Fruit fly (Drosophila melanogaster) whole organism, embryonic: ENCODE data around the gene CG6693.

ENCODE experiments used
- Ada2b ChIP-seq: fragments of 200-800 bp; sonication (Bioruptor generic); IDR thresholded peaks from 2 replicates; pipeline ENCODE4 v1.3.6; 2022; ENCODE audit warnings: missing biosample characterization, missing genetic modification characterization
- B-H2 ChIP-seq: fragments of 200-800 bp; sonication (Bioruptor generic); optimal IDR thresholded peaks from 2 replicates; lab custom pipeline; 2018; ENCODE audit warnings: missing biosample characterization, mild to moderate bottlenecking, missing genetic modification characterization
- Bteb2 ChIP-seq: fragments of 200-800 bp; sonication (Bioruptor generic); optimal IDR thresholded peaks from 2 replicates; lab custom pipeline; 2016; ENCODE audit warnings: missing biosample characterization, missing genetic modification characterization
- CG1024 ChIP-seq: fragments of 200-800 bp; sonication (Bioruptor generic); IDR thresholded peaks from 2 replicates; pipeline ENCODE4 v1.3.6; 2022; ENCODE audit warnings: missing biosample characterization, missing genetic modification characterization
- CG10959 ChIP-seq: fragments of 200-800 bp; sonication (Bioruptor generic); IDR thresholded peaks from 2 replicates; pipeline ENCODE4 v1.3.6; 2022; ENCODE audit warnings: missing biosample characterization, missing genetic modification characterization
- CG10979 ChIP-seq: fragments of 200-800 bp; sonication (Bioruptor generic); optimal IDR thresholded peaks from 2 replicates; lab custom pipeline; 2018; ENCODE audit warnings: missing biosample characterization, mild to moderate bottlenecking, missing genetic modification characterization, moderate library complexity
- CG12391 ChIP-seq: fragments of 200-800 bp; sonication (Bioruptor generic); optimal IDR thresholded peaks from 3 replicates; lab custom pipeline; 2018; ENCODE audit warnings: missing biosample characterization, mild to moderate bottlenecking, missing genetic modification characterization, moderate library complexity
- CG14050 ChIP-seq: fragments of 200-800 bp; sonication (Bioruptor generic); IDR thresholded peaks from 3 replicates; pipeline ENCODE4 v1.3.6; 2022; ENCODE audit warnings: missing biosample characterization, missing genetic modification characterization
- CG14860 ChIP-seq: fragments of 200-800 bp; sonication (Bioruptor generic); IDR thresholded peaks from 3 replicates; pipeline ENCODE4 v1.3.6; 2022; ENCODE audit warnings: missing biosample characterization, missing genetic modification characterization; ENCODE audit not compliant: partially characterized antibody
- CG17385 ChIP-seq: fragments of 200-800 bp; sonication (Bioruptor generic); optimal IDR thresholded peaks from 3 replicates; lab custom pipeline; 2018; ENCODE audit warnings: missing biosample characterization, mild to moderate bottlenecking, missing genetic modification characterization
- CG17612 ChIP-seq: fragments of 200-800 bp; sonication (Bioruptor generic); IDR thresholded peaks from 2 replicates; pipeline ENCODE4 v1.3.6; 2022; ENCODE audit warnings: missing biosample characterization, missing genetic modification characterization
- CG32532 ChIP-seq: fragments of 200-800 bp; sonication (Bioruptor generic); IDR thresholded peaks from 2 replicates; pipeline ENCODE4 v1.3.6; 2022; ENCODE audit warnings: missing biosample characterization, missing genetic modification characterization
- CG34376 ChIP-seq: fragments of 200-800 bp; sonication (Bioruptor generic); optimal IDR thresholded peaks from 2 replicates; lab custom pipeline; 2018; ENCODE audit warnings: missing biosample characterization, mild to moderate bottlenecking, missing genetic modification characterization
- CG6254 ChIP-seq: fragments of 200-800 bp; sonication (Bioruptor generic); optimal IDR thresholded peaks from 3 replicates; lab custom pipeline; 2017; ENCODE audit warnings: mild to moderate bottlenecking, missing biosample characterization, missing genetic modification reagents, missing genetic modification characterization
- CG6854 ChIP-seq: fragments of 200-800 bp; sonication (Bioruptor generic); optimal IDR thresholded peaks from 3 replicates; lab custom pipeline; 2017; ENCODE audit warnings: missing biosample characterization, mild to moderate bottlenecking, missing genetic modification characterization
- CG7928 ChIP-seq: fragments of 200-800 bp; sonication (Bioruptor generic); optimal IDR thresholded peaks from 2 replicates; lab custom pipeline; 2017; ENCODE audit warnings: missing biosample characterization, mild to moderate bottlenecking, missing genetic modification characterization
- CG8290 ChIP-seq, 3 experiments: fragments of 200-800 bp; sonication (Bioruptor generic); optimal IDR thresholded peaks; 2 replicates each; lab custom pipeline; 2016 to 2019; ENCODE audit warnings: missing biosample characterization in 3 of 3, missing genetic modification characterization in 3 of 3, mild to moderate bottlenecking in 2 of 3, moderate library complexity in 1 of 3
- CG8359 ChIP-seq: fragments of 200-800 bp; sonication (Bioruptor generic); optimal IDR thresholded peaks from 2 replicates; lab custom pipeline; 2017; ENCODE audit warnings: missing biosample characterization, mild to moderate bottlenecking, missing genetic modification characterization, borderline replicate concordance
- CG8924 ChIP-seq: fragments of 200-800 bp; optimal IDR thresholded peaks from 3 replicates; lab custom pipeline; 2019; ENCODE audit warnings: missing biosample characterization, mild to moderate bottlenecking, missing genetic modification characterization, moderate library complexity
- CG9727 ChIP-seq: fragments of 200-800 bp; sonication (Bioruptor generic); optimal IDR thresholded peaks from 3 replicates; lab custom pipeline; 2017; ENCODE audit warnings: missing biosample characterization, mild to moderate bottlenecking, missing genetic modification characterization
- Deaf1 ChIP-seq: fragments of 200-800 bp; optimal IDR thresholded peaks from 3 replicates; lab custom pipeline; 2019; ENCODE audit warnings: missing biosample characterization, mild to moderate bottlenecking, missing genetic modification characterization, moderate library complexity
- Dip2 ChIP-seq: fragments of 200-800 bp; sonication (Bioruptor generic); IDR thresholded peaks from 2 replicates; pipeline ENCODE4 v1.3.6; 2022; ENCODE audit warnings: missing biosample characterization, missing genetic modification characterization
- Dll ChIP-seq: fragments of 200-800 bp; sonication (Bioruptor generic); IDR thresholded peaks from 4 replicates; pipeline ENCODE4 v1.3.6; 2022; ENCODE audit warnings: missing biosample characterization, missing genetic modification characterization; ENCODE audit not compliant: partially characterized antibody
- ERR ChIP-seq: fragments of 200-800 bp; sonication (Bioruptor generic); optimal IDR thresholded peaks from 2 replicates; lab custom pipeline; 2016; ENCODE audit warnings: missing biosample characterization, missing genetic modification characterization
- Elba2 ChIP-seq: fragments of 200-800 bp; sonication (Bioruptor generic); optimal IDR thresholded peaks from 3 replicates; lab custom pipeline; 2016; ENCODE audit warnings: missing biosample characterization, missing genetic modification characterization
- Ets97D ChIP-seq: fragments of 200-800 bp; sonication (Bioruptor generic); optimal IDR thresholded peaks from 3 replicates; lab custom pipeline; 2016; ENCODE audit warnings: missing biosample characterization, missing genetic modification characterization
- HLH54F ChIP-seq: fragments of 200-800 bp; sonication (Bioruptor generic); optimal IDR thresholded peaks from 3 replicates; lab custom pipeline; 2016; ENCODE audit warnings: missing biosample characterization, missing genetic modification characterization
- Hr3 ChIP-seq: fragments of 200-800 bp; sonication (Bioruptor generic); optimal IDR thresholded peaks from 3 replicates; lab custom pipeline; 2016; ENCODE audit warnings: missing biosample characterization, missing genetic modification characterization
- Myb ChIP-seq: fragments of 200-800 bp; sonication (Bioruptor generic); optimal IDR thresholded peaks from 2 replicates; lab custom pipeline; 2016; ENCODE audit warnings: missing biosample characterization, missing genetic modification characterization
- Side ChIP-seq: fragments of 200-800 bp; sonication (Bioruptor generic); optimal IDR thresholded peaks from 2 replicates; lab custom pipeline; 2016; ENCODE audit warnings: missing biosample characterization, missing genetic modification characterization
- Taf1 ChIP-seq: fragments of 200-800 bp; sonication (Bioruptor generic); IDR thresholded peaks from 2 replicates; pipeline ENCODE4 v1.3.6; 2022; ENCODE audit warnings: missing biosample characterization, missing genetic modification characterization
- amos ChIP-seq: fragments of 200-800 bp; sonication (Bioruptor generic); IDR thresholded peaks from 2 replicates; pipeline ENCODE4 v1.3.6; 2022; ENCODE audit warnings: missing biosample characterization, missing genetic modification characterization; ENCODE audit not compliant: partially characterized antibody
- aop ChIP-seq: fragments of 200-800 bp; sonication (Bioruptor generic); IDR thresholded peaks from 2 replicates; pipeline ENCODE4 v1.3.6; 2022; ENCODE audit warnings: missing biosample characterization, missing genetic modification characterization
- bcd ChIP-seq: fragments of 200-800 bp; sonication (Bioruptor generic); optimal IDR thresholded peaks from 2 replicates; lab custom pipeline; 2017; ENCODE audit warnings: missing biosample characterization, mild to moderate bottlenecking, missing genetic modification characterization
- chinmo ChIP-seq: fragments of 200-800 bp; sonication (Bioruptor generic); IDR thresholded peaks from 4 replicates; pipeline ENCODE4 v1.3.6; 2022; ENCODE audit warnings: missing biosample characterization, missing genetic modification characterization; ENCODE audit not compliant: partially characterized antibody
- ci ChIP-seq: fragments of 200-800 bp; sonication (Bioruptor generic); IDR thresholded peaks from 3 replicates; pipeline ENCODE4 v1.3.6; 2022; ENCODE audit warnings: missing biosample characterization, missing genetic modification characterization
- da ChIP-seq: fragments of 200-800 bp; sonication (Bioruptor generic); optimal IDR thresholded peaks from 2 replicates; lab custom pipeline; 2016; ENCODE audit warnings: missing biosample characterization, missing genetic modification characterization
- gem ChIP-seq: fragments of 200-800 bp; sonication (Bioruptor generic); optimal IDR thresholded peaks from 2 replicates; lab custom pipeline; 2019; ENCODE audit warnings: missing biosample characterization, mild to moderate bottlenecking, missing genetic modification characterization, moderate library complexity
- hth ChIP-seq: fragments of >200 bp; optimal IDR thresholded peaks from 2 replicates; lab custom pipeline; 2017; ENCODE audit warnings: inconsistent platforms
- kni ChIP-seq: fragments of 200-800 bp; sonication (Bioruptor generic); optimal IDR thresholded peaks from 3 replicates; lab custom pipeline; 2017; ENCODE audit warnings: mild to moderate bottlenecking, missing biosample characterization, missing genetic modification reagents, missing genetic modification characterization
- nau ChIP-seq: fragments of 200-800 bp; sonication (Bioruptor generic); optimal IDR thresholded peaks from 3 replicates; lab custom pipeline; 2017; ENCODE audit warnings: missing biosample characterization, mild to moderate bottlenecking, missing genetic modification characterization, missing genetic modification reagents
- nmo ChIP-seq: fragments of 200-800 bp; sonication (Bioruptor generic); optimal IDR thresholded peaks from 2 replicates; lab custom pipeline; 2018; ENCODE audit warnings: missing biosample characterization, mild to moderate bottlenecking, missing genetic modification characterization, moderate library complexity
- pan ChIP-seq, 4 experiments: fragments of >200 bp in 3 of 4; fragments of 200-800 bp in 1 of 4; sonication (Bioruptor generic) in 1 of 4; optimal IDR thresholded peaks in 3 of 4; IDR thresholded peaks in 1 of 4; 2 replicates each; pipeline versions ENCODE4 v1.3.6 to Lab custom; 2017 to 2022; ENCODE audit warnings: missing biosample characterization in 2 of 4, missing genetic modification characterization in 2 of 4, mixed read lengths in 1 of 4
- ranshi ChIP-seq: fragments of 200-800 bp; sonication (Bioruptor generic); IDR thresholded peaks from 2 replicates; pipeline ENCODE4 v1.3.6; 2022; ENCODE audit warnings: missing biosample characterization, missing genetic modification characterization
- rib ChIP-seq: fragments of 200-800 bp; sonication (Bioruptor generic); IDR thresholded peaks from 2 replicates; pipeline ENCODE4 v1.3.6; 2022; ENCODE audit warnings: missing biosample characterization, missing genetic modification characterization
- sob ChIP-seq: fragments of 200-800 bp; sonication (Bioruptor generic); IDR thresholded peaks from 2 replicates; pipeline ENCODE4 v1.3.6; 2022; ENCODE audit warnings: missing biosample characterization, missing genetic modification characterization
- unpg ChIP-seq: fragments of 200-800 bp; sonication (Bioruptor generic); optimal IDR thresholded peaks from 3 replicates; lab custom pipeline; 2018; ENCODE audit warnings: missing biosample characterization, mild to moderate bottlenecking, missing genetic modification characterization, moderate library complexity

Gene CG6693

DNA sequence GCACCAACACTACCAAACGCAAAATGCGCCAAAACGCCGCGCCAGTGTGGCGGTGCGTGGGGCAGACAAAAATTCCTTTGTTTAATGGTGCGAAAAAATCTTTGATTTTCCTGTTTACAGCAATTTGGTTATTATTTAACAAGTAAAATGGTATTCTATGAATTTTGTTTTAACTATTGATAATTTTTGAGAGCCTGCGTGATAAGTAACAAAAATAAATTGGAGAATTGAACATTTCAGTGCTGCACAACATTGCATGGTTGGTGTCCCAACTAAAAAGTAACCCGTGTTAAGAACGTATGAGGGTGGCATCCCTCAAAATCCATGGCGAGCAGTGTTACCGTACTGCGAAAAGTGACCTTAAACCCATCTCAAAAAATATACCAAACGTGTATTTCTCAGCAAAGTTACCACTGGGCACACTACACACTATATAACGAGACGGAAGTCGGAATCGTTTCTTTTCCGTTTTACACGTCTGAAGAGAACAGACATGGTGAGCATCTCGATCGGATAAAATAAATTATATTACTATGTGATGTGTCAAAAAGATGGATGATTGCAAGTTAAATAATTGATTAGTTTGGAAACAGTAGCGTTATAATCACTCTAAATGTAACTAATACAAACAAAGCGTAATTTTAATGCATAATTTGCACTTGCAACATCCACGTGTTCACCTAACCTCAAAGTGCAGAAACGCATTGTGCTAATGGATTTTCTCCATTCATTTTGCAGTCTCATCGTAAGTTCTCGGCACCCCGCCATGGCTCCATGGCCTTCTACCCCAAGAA lies at the start of gene CG6693, which contains the start of gene RpL3 (continued):
- TF ChIP-seq CG1024 (GFP tag; lab: Robert Waterston, UW) (peak; percentile 65), gem (tag; lab: Kevin White, UChicago) (peak; percentile 53), Bteb2 (GFP tag; lab: Kevin White, UChicago) (peak; percentile 27), CG7928 (GFP tag; lab: Kevin White, UChicago) (peak; percentile 97), CG17612 (GFP tag; lab: Robert Waterston, UW) (0 out of 2 replicates have a peak, but pooled peaks have one; percentile 61), Ets97D (GFP tag; lab: Kevin White, UChicago) (peak; percentile 98), chinmo (peak; percentile 82; the same call in 2 of the 4 replicates), CG8290 (GFP tag; optimal IDR thresholded peaks at IDR 0.05; lab: Kevin White, UChicago) (peak; percentile 69), CG8290 (tag; optimal IDR thresholded peaks at IDR 0.05; lab: Kevin White, UChicago) (peak; percentile 43 to 94), CG8359 (GFP tag; lab: Kevin White, UChicago) (peak; percentile 46), Dll (GFP tag; lab: Robert Waterston, UW) (no peak), nau (GFP tag; lab: Kevin White, UChicago) (no peak), CG14860 (no peak), CG10959 (peak; percentile 40; the same call in 1 of the 2 replicates), CG10979 (tag; lab: Kevin White, UChicago) (peak; percentile 64), B-H2 (GFP tag; lab: Kevin White, UChicago) (peak; percentile 89), nmo (GFP tag; lab: Kevin White, UChicago) (peak; percentile 70), Deaf1 (tag; lab: Kevin White, UChicago) (peak; percentile 49), ERR (GFP tag; lab: Kevin White, UChicago) (peak; percentile 47), unpg (peak; percentile 80), bcd (GFP tag; lab: Kevin White, UChicago) (peak; percentile 79), CG6254 (GFP tag; lab: Kevin White, UChicago) (peak; percentile 45), Dip2 (GFP tag; lab: Robert Waterston, UW) (no peak), CG14050 (GFP tag; lab: Robert Waterston, UW) (peak; percentile 40; the same call in 2 of the 3 replicates), amos (GFP tag; lab: Robert Waterston, UW) (peak; percentile 58), rib (GFP tag; lab: Robert Waterston, UW) (peak; percentile 71), CG8924 (tag; lab: Kevin White, UChicago) (peak; percentile 86), da (GFP tag; lab: Kevin White, UChicago) (no peak), Hr3 (GFP tag; lab: Kevin White, UChicago) (peak; percentile 42), Side (GFP tag; lab: Kevin White, UChicago) (peak; percentile 63), Elba2 (GFP tag; lab: Kevin White, UChicago) (no peak), hth (no peak), kni (GFP tag; lab: Kevin White, UChicago) (peak; percentile 49), HLH54F (GFP tag; lab: Kevin White, UChicago) (peak; percentile 53), Myb (peak; percentile 48), CG6854 (GFP tag; lab: Kevin White, UChicago) (peak; percentile 88), Taf1 (peak; percentile 37), ci (GFP tag; lab: Robert Waterston, UW) (peak; percentile 95), CG9727 (GFP tag; lab: Kevin White, UChicago) (peak; percentile 77), CG17385 (GFP tag; lab: Kevin White, UChicago) (peak; percentile 88), CG12391 (tag; lab: Kevin White, UChicago) (peak; percentile 72), Ada2b (GFP tag; lab: Robert Waterston, UW) (no peak), CG32532 (GFP tag; lab: Robert Waterston, UW) (peak; percentile 86), sob (GFP tag; lab: Robert Waterston, UW) (peak; percentile 85), aop (GFP tag; lab: Robert Waterston, UW) (no peak), CG34376 (GFP tag; lab: Kevin White, UChicago) (peak; percentile 98), ranshi (GFP tag; lab: Robert Waterston, UW) (peak; percentile 49; the same call in 1 of the 2 replicates), pan (optimal IDR thresholded peaks at IDR 0.05; lab: Kevin White, UChicago) (no peak), pan (GFP tag; optimal IDR thresholded peaks at IDR 0.05 in 1 of 2, IDR thresholded peaks at IDR 0.05 in 1 of 2) (peak in 1 of 2 experiments; percentile 73)
